Fruit fly (Drosophila melanogaster) S2 (cell line): Measurements from ENCODE around the gene Dph4.

Experiments used
- CG8478 ChIP-seq: fragments of >200 bp; optimal IDR thresholded peaks from 2 replicates; lab custom pipeline; 2018
- CTCF ChIP-seq, 2 experiments: fragments of >200 bp; optimal IDR thresholded peaks; 2 replicates each; lab custom pipeline; 2018

DNA sequence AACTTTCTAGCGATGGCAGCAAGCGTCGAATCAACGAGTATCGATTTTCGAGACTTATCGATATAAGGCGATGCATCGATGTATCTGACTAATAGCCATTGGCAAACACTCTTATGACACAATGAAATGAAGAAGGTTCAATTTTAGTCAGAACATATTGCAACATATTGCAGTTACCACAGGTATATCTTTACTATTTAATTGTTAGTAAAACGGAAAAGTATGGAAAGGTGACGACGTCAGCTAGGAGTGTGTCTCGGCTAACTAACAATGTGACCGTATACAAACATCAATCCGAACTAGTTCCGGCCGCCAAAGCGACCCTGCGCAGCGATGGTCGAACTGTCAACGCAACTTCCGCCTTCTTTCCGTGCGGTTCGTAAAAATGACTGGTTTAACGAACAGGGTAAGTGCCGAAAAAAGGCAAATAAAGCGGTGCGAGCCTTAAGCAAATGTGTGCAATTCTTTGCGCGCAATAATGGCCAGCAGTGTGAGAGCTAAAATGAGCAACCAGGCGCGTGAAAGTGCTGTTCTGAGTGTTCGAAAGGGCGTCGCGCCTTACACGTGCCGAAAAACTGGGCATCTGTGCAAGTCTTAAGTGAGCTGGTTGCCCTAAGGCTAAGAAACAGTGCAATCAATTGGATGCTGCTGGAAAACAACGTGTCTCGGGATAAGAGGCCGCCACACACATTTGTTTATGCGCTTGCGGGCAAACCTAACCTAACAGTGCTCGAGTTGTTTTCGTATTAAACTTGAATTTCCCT, at the start of gene Dph4, which contains the start of the genes Spec2 and RpL13A:
- TF ChIP-seq CG8478 (lab: Kevin White, UChicago) (no peak), CTCF (optimal IDR thresholded peaks at IDR 0.05; lab: Kevin White, UChicago) (peak; percentile 47 to 55)
